Worm (Caenorhabditis elegans): ENCODE data around the gene C01B10.9.

The C01B10.9 gene

DNA sequence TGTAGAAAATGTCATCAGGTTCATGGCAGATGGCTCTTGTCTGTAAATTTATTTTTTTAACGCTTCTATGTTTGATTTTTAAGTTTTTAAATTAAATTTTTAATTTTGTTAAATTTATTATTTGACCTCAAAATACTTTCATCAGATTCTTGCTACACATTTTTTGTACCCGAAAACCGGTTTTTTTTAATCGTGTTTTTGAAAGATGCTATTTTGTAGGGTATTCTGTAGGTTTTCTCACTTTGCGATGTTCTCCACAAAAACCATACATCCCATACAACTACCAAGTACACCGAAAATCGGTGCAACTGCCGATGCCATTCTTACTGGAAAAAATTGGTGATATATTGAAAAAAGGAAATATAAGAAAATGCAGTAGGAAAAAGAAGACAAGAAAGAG lies 26.2 kb upstream of the C01B10.9 start, which contains the start of gene nstp-2:
Gene nstp-2, minus strand, starts transcription at position 326 of the 400 bp plus-strand sequence.
- TF ChIP-seq unc-62 (GFP tag; optimal IDR thresholded peaks at IDR 0.05) = no peak

DNA sequence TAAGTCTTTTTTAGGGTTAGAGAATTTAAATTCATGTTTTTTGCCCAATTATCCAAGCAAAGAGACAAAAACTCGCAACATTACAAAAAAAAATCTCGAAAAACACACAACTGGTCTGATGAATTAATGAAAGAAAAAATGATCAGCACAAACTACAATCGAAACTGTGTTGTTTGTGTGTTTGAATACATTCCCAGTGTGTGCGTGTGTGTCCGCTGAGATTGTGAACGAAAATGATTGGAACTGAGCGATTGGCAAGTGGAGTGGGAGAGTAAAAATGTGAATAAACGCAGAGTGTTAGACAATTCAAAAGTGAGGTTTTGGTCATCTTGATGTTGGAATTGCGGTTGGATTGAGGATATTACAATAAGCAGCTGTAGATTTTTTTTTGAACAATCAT lies 25.4 kb upstream of the C01B10.9 start:
- TF ChIP-seq unc-62 (GFP tag; optimal IDR thresholded peaks at IDR 0.05) = no peak

ce11 chrIV:6607059-6607458 lies 25.0 kb upstream of the C01B10.9 start:
- no peak for TF ChIP-seq unc-62 (GFP tag; optimal IDR thresholded peaks at IDR 0.05)

ce11 chrIV:6613296-6613695 lies 18.7 kb upstream of the C01B10.9 start, which contains the start of gene drh-1:
drh-1 (minus strand) TSS chrIV:6613353.
- TF ChIP-seq unc-62 (GFP tag; optimal IDR thresholded peaks at IDR 0.05) = no peak

DNA sequence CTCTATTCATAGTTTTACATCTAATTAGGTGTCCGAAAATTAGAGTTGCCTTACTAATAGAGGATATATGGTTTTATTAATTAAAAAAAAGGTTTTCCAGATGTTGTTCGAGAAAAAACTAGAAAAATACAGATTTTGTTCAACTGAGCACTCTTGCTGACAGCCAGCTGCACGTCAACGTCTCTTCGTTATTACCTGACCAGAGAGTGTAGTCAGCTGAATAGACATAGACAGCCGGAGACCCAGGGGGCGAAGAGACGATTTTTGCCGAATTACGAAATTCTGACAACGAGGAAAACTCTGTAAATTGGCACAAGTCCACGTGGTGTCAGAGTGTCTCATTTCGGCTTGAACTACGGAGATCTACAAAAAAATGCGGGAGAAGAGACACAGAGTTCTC lies 13.4 kb upstream of the C01B10.9 start:
- TF ChIP-seq unc-62 (GFP tag; optimal IDR thresholded peaks at IDR 0.05) = no peak

DNA sequence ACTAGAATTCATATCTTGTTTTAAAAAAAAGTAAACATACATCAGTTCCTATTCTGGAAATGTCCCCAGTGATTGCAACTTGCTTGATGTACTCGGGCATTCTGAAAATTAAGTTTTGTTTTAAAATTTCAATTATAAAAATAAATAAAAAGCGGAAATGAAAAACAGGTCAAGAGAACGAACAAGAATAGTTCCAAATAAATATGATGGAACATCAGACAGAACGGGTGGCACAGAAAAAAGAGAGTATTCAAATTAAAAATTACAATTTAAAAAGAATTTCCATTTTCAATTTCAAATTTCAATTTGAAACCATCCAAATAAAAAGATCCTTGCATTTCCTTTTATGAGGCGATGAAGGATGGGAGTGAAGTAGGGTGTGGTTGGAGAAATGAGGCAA lies 10.8 kb upstream of the C01B10.9 start, which contains the start of gene C01B10.3:
Gene C01B10.3, minus strand, starts transcription at position 101 of the 400 bp plus-strand sequence.
- no peak for TF ChIP-seq unc-62 (GFP tag; optimal IDR thresholded peaks at IDR 0.05)

DNA sequence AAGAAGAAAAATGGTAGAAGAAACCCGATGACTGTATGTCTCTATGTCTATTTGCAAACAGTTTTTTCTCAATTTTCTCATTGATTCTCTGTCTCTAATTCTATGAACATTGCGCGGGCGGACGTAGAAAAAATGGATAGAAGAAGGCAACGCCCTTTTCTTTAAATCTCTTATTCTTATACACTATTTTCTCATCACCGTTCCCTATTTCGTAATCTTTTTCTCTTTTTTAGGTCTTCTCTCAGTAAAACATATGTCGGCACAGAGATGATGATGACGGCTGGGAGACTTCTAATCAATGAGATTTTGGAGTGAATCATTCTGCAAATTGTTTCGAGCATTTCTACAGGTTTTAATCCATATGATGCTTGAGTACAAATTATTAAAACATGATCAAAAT lies 9.9 kb upstream of the C01B10.9 start:
- TF ChIP-seq unc-62 (GFP tag; optimal IDR thresholded peaks at IDR 0.05) = no peak

- TF ChIP-seq unc-62 (GFP tag; optimal IDR thresholded peaks at IDR 0.05) = no peak
Observed at ce11 chrIV:6623390-6623789, 8.6 kb upstream of the C01B10.9 start, which contains the start of gene C01B10.44. C01B10.44 (plus strand) TSS chrIV:6623690.

DNA sequence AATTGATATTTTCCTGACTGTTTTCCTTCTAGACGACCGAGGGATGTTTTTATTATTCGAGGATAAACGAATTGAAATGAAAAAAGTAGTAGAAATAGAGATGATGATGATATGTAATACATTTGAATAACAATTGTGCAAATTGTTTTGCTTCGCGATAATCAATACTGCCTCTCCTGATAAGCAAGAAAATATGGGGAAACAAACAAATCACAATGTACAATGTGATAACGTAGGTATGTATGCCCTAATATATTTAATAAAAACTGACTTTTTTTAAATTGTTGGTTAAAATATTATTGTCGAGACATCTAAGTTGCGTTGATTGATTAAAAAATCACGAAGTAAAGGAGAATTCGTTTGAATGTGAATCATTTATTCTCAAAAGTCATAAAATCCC lies 4.2 kb upstream of the C01B10.9 start, which contains the start of gene cest-5.2:
Gene cest-5.2, minus strand, starts transcription at position 128 of the 400 bp plus-strand sequence.
- TF ChIP-seq unc-62 (GFP tag; optimal IDR thresholded peaks at IDR 0.05) = no peak

- TF ChIP-seq unc-62 (GFP tag; optimal IDR thresholded peaks at IDR 0.05) = no peak
Observed at ce11 chrIV:6634789-6635188, 2.8 kb downstream of the C01B10.9 start, which contains the start of gene metl-13. metl-13 (plus strand) TSS chrIV:6635089.

DNA sequence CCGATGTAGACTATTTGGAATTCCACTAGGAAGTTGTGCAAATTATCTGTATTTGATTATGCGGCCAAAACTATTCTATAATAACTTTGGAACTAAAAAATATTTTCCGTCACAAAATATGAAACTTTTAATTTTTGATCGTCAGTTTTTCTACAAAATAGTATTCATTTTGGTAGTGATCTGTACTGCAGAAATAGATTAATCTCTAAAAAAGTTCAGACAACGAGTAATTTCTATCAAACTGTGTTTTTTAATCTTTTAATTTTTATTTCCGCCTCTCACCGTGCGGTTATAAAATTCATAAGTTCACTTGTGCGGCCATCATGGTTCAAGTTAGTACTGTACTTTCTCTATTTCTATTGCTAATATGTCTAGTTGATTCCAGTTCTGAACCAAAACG lies 6.2 kb downstream of the C01B10.9 start, which contains the start of gene C01B10.7:
Gene C01B10.7, plus strand, starts transcription at position 301 of the 400 bp plus-strand sequence.
- TF ChIP-seq unc-62 (GFP tag; optimal IDR thresholded peaks at IDR 0.05) = no peak

- TF ChIP-seq unc-62 (GFP tag; optimal IDR thresholded peaks at IDR 0.05) = no peak
Observed at ce11 chrIV:6639880-6640279, 7.9 kb downstream of the C01B10.9 start, which contains the start of gene C01B10.6. C01B10.6 (plus strand) TSS chrIV:6640180.

DNA sequence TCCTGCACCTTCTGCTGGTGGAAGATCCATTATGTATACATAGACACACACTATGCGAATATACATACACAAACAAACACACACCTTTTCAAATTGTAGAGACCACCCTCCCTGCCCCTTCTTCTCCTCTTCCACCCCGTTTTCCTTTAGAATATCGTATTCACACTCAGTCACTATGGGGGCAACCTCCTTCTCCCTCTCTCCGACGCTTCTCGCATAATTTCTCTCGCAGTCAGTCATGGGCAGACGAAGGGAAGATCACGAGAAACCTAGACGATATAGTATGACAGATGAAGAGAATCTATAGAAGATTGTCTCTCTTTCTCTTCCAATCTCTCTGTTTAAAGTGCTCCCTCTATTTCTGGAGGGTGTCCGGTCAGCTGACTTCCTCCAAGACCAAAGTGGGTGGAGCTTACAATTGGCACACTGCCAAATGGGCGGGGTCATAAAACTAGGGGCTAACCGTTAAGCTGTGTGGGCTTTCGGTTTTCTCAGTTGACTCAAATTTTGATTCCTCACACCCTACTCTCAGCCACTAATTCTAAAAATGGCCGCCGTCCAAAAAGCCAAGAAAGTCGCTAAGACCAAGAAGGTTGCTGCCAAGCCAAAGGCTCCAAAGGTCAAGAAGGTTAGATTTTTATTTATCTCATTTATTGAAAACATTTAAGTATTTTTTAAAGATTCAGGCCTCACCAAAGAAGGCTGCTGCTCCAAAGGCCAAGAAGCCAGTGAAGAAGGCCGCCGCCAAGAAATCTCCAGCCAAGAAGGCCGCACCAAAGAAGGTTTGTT lies 14.0 kb downstream of the C01B10.9 start, which contains the start of gene hil-7:
Gene hil-7, plus strand, starts transcription at position 446 of the 789 bp plus-strand sequence.
- TF ChIP-seq unc-62 (GFP tag; optimal IDR thresholded peaks at IDR 0.05) = no peak

DNA sequence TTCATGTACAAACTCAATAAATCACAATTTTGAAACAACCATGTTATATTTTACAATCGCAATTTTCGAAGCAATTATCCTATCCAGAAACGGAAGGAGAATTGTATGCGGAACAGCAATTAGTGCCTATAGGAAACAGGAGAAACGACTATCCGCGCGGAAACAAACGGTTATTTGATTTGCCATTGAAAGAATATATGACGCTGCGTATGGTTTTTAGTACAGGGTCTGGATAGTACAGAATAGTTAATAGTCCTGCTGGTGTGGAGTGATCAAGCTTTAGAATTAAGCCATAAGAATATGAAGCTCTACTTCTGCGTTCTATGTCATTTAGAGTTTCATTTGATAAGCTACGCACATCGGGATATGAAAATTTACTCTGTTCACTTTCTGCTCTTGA lies 14.9 kb downstream of the C01B10.9 start:
- TF ChIP-seq unc-62 (GFP tag; optimal IDR thresholded peaks at IDR 0.05) = no peak

- TF ChIP-seq unc-62 (GFP tag; optimal IDR thresholded peaks at IDR 0.05) = no peak
Observed at ce11 chrIV:6648625-6649024, 16.6 kb downstream of the C01B10.9 start.

DNA sequence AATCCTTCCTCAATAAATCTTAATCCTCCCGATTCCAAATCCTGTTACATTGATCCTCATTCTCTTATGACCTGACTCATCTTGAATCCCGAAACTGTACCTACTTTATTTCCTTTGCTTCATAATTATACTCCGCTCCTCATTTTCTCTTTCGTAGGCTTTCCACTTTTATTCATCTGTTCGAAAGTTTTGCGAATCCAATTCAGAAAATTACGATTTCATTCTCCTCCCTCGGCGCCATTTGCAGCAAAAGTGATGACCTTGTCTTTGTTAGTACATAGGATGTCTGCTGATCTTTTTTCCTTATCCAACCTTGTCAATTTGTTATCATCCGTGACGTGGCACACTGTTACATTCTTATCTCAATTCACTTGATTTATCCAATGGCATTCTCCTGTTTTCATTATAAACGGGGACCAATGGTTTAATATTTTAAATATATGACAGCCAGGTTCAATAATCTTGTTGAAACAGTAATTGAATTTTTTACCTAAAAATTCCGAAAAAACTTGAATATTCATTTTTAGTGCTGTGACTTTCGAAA lies 20.5 kb downstream of the C01B10.9 start:
- no peak for TF ChIP-seq unc-62 (GFP tag; optimal IDR thresholded peaks at IDR 0.05)
